Worm (Caenorhabditis elegans): ENCODE data around the gene vkmt-1.

DNA sequence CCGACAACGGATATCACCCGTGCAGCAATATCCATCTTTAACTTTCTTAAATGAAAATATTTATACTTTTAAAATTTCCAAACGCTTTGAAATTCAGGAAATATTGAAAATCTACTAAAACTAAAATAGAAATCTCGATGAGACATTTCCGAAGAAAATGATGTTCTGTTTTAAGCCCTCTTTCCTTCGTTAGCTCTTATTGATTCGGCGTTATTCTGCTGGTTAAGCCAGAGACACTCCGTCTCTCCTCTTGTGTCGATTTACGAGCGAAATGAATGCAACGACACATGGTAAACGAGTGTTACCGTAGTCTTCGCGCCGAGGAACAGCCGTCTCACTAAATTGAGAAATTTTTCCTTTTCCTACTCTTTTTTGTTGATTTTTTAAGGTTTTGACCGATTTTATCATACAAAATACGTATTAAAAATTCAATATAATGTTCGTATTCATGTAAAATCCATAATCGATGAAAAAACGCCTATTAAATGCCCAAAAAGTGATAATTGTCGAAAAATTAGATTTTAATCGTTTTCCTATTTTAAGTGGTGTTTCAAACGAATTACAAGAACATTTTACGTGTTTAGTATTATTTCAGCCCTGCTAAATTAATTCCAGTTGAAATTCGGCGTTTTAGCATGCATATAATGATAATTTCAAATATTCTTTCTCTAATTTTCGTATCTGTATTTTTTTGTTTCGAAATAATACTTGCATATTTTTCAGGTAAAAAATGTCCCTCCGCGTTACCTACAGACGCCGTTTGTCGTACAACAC is 10.1 kb upstream of the vkmt-1 start, which contains the start of the genes ppm-1.H and rpl-34:
- TF ChIP-seq ama-1 (optimal IDR thresholded peaks at IDR 0.05) (no peak), lin-39 (tag; optimal IDR thresholded peaks at IDR 0.05) (no peak), elt-3 (tag; optimal IDR thresholded peaks at IDR 0.05) (no peak), crh-2 (tag; optimal IDR thresholded peaks at IDR 0.05) (peak; percentile 74), unc-62 (GFP tag; optimal IDR thresholded peaks at IDR 0.05) (no peak), snpc-4 (tag; optimal IDR thresholded peaks at IDR 0.05) (peak; percentile 40), ceh-16 (tag; optimal IDR thresholded peaks at IDR 0.05) (no peak), nhr-12 (tag; optimal IDR thresholded peaks at IDR 0.05) (no peak), ceh-82 (tag; optimal IDR thresholded peaks at IDR 0.05) (no peak), zag-1 (tag; optimal IDR thresholded peaks at IDR 0.05) (peak; percentile 4), elt-1 (tag; optimal IDR thresholded peaks at IDR 0.05) (no peak), sma-3 (GFP tag; optimal IDR thresholded peaks at IDR 0.05) (no peak), ZK546.5 (tag; optimal IDR thresholded peaks at IDR 0.05) (no peak), nhr-237 (tag; optimal IDR thresholded peaks at IDR 0.05) (no peak)
